Fruit fly (Drosophila melanogaster): ENCODE measurements around the gene CG34027.

Gene CG34027

dm6 chr3R:25080446-25080845 lies 28.4 kb downstream of the CG34027 start:
- TF ChIP-seq Dif (GFP tag; optimal IDR thresholded peaks at IDR 0.05; ENCODE audit: partially characterized antibody), result peak; percentile 40
- TF ChIP-seq h (GFP tag; optimal IDR thresholded peaks at IDR 0.05), result no peak
- TF ChIP-seq Hr83 (GFP tag; optimal IDR thresholded peaks at IDR 0.05; ENCODE audit: poor library complexity, severe bottlenecking), result peak; percentile 57
- no peak for TF ChIP-seq tai (GFP tag; optimal IDR thresholded peaks at IDR 0.05)
- no peak for TF ChIP-seq Abd-B (GFP tag; optimal IDR thresholded peaks at IDR 0.05)

DNA sequence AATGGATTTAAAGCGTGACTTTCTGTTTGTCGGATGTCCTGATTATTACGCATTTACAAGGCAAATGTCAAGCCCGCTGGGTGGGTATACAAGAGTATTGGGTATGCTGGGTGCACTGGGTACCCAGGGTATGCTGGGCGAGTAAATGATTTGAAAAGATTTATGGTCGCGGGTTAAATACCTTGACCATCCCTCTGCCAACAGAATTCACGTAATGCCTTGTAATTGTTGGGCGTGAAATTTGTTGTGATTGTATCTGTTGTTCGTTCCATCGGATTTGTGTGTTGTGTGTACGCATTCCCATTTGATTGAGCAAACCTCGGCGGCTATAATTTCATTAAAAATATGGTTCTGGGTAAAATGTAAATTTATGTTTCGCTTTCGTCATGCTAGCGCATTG lies 30.2 kb downstream of the CG34027 start:
- TF ChIP-seq dmrt93B (GFP tag; optimal IDR thresholded peaks at IDR 0.05) (no peak), Vsx2 (GFP tag; optimal IDR thresholded peaks at IDR 0.05; ENCODE audit: partially characterized antibody) (no peak), rgr (GFP tag; optimal IDR thresholded peaks at IDR 0.05) (no peak), usp (GFP tag; optimal IDR thresholded peaks at IDR 0.05) (no peak), Dif (GFP tag; optimal IDR thresholded peaks at IDR 0.05; ENCODE audit: partially characterized antibody) (no peak), jim (GFP tag; optimal IDR thresholded peaks at IDR 0.05) (no peak), Sp1 (GFP tag; optimal IDR thresholded peaks at IDR 0.05) (no peak), dl (GFP tag; optimal IDR thresholded peaks at IDR 0.05; ENCODE audit: insufficient read depth in 1 of 2, partially characterized antibody in 2 of 2) (no peak), Jra (GFP tag; optimal IDR thresholded peaks at IDR 0.05) (no peak), woc (GFP tag; optimal IDR thresholded peaks at IDR 0.05) (no peak), OdsH (GFP tag; optimal IDR thresholded peaks at IDR 0.05) (no peak), Abd-B (GFP tag; optimal IDR thresholded peaks at IDR 0.05) (no peak), foxo (GFP tag; optimal IDR thresholded peaks at IDR 0.05) (no peak)

DNA sequence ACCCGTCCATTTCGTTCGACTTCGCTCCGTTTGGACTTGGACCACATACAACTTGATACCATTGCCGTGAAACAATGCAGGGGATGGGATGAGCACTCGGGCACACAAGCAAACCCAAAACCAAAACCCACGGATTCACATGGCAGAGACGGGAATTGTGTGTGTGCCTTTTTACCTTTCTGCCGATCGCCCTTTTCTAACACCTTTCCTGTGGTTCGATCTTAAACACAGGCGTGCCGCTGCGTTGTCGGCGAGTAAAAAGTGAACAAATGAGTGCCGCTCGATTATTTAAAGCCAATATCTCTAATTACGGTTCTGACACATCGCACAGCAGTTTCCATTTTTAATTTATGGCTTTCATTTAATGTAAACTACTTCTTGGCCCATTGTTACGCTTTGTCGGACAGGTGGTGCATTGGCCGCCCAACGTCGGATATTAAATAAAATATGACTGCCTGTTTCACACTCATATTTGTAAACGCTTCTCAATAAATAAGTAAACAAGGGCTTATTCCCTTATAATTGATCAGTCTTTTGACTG lies 31.5 kb downstream of the CG34027 start:
- TF ChIP-seq Hnf4 (GFP tag; optimal IDR thresholded peaks at IDR 0.05) (no peak), Dif (GFP tag; optimal IDR thresholded peaks at IDR 0.05; ENCODE audit: partially characterized antibody) (no peak), fru (GFP tag; optimal IDR thresholded peaks at IDR 0.05) (no peak), woc (GFP tag; optimal IDR thresholded peaks at IDR 0.05) (no peak), pan (optimal IDR thresholded peaks at IDR 0.05) (no peak), ey (GFP tag; optimal IDR thresholded peaks at IDR 0.05) (no peak), tai (GFP tag; optimal IDR thresholded peaks at IDR 0.05) (no peak), dsf (GFP tag; optimal IDR thresholded peaks at IDR 0.05; ENCODE audit: borderline replicate concordance) (no peak), HLH106 (tag; optimal IDR thresholded peaks at IDR 0.05) (no peak), foxo (GFP tag; optimal IDR thresholded peaks at IDR 0.05) (no peak), rgr (GFP tag; optimal IDR thresholded peaks at IDR 0.05) (no peak), dl (GFP tag; optimal IDR thresholded peaks at IDR 0.05; ENCODE audit: insufficient read depth in 1 of 2, partially characterized antibody in 2 of 2) (no peak), N (GFP tag; optimal IDR thresholded peaks at IDR 0.05) (no peak), dmrt93B (GFP tag; optimal IDR thresholded peaks at IDR 0.05) (no peak), jim (GFP tag; optimal IDR thresholded peaks at IDR 0.05) (no peak)

- TF ChIP-seq OdsH (GFP tag; optimal IDR thresholded peaks at IDR 0.05) (peak; percentile 25), pan (optimal IDR thresholded peaks at IDR 0.05) (no peak), sage (GFP tag; optimal IDR thresholded peaks at IDR 0.05) (no peak), jim (GFP tag; optimal IDR thresholded peaks at IDR 0.05) (no peak), Abd-B (GFP tag; optimal IDR thresholded peaks at IDR 0.05) (no peak), Sp1 (GFP tag; optimal IDR thresholded peaks at IDR 0.05) (no peak), tai (GFP tag; optimal IDR thresholded peaks at IDR 0.05) (no peak), Dif (GFP tag; optimal IDR thresholded peaks at IDR 0.05; ENCODE audit: partially characterized antibody) (no peak), brk (GFP tag; optimal IDR thresholded peaks at IDR 0.05) (peak; percentile 73), ey (GFP tag; optimal IDR thresholded peaks at IDR 0.05) (no peak), dmrt93B (GFP tag; optimal IDR thresholded peaks at IDR 0.05) (no peak), HLH106 (tag; optimal IDR thresholded peaks at IDR 0.05) (peak; percentile 17), GATAd (GFP tag; optimal IDR thresholded peaks at IDR 0.05) (no peak), Hr83 (GFP tag; optimal IDR thresholded peaks at IDR 0.05; ENCODE audit: poor library complexity, severe bottlenecking) (no peak), CG32264 (GFP tag; optimal IDR thresholded peaks at IDR 0.05) (no peak), Rel (GFP tag; optimal IDR thresholded peaks at IDR 0.05) (no peak), Rel (tag; optimal IDR thresholded peaks at IDR 0.05) (peak; percentile 17), rgr (GFP tag; optimal IDR thresholded peaks at IDR 0.05) (no peak), foxo (GFP tag; optimal IDR thresholded peaks at IDR 0.05) (no peak), N (GFP tag; optimal IDR thresholded peaks at IDR 0.05) (no peak), CG9705 (GFP tag; optimal IDR thresholded peaks at IDR 0.05) (no peak), sv (GFP tag; optimal IDR thresholded peaks at IDR 0.05) (no peak), Myc (optimal IDR thresholded peaks at IDR 0.05) (peak; percentile 47), woc (GFP tag; optimal IDR thresholded peaks at IDR 0.05) (peak; percentile 55), Hnf4 (GFP tag; optimal IDR thresholded peaks at IDR 0.05) (peak; percentile 20), dsf (GFP tag; optimal IDR thresholded peaks at IDR 0.05; ENCODE audit: borderline replicate concordance) (no peak), Jra (GFP tag; optimal IDR thresholded peaks at IDR 0.05) (peak; percentile 13), fru (GFP tag; optimal IDR thresholded peaks at IDR 0.05) (no peak), dl (GFP tag; optimal IDR thresholded peaks at IDR 0.05; ENCODE audit: insufficient read depth in 1 of 2, partially characterized antibody in 2 of 2) (no peak)
Observed at dm6 chr3R:25074558-25074964, 34.3 kb downstream of the CG34027 start, which contains the start of the genes shams and CG11920. Gene shams, minus strand, starts transcription at chr3R:25074607. Gene CG11920, plus strand, starts transcription at chr3R:25074877.

All from whole organism, wandering third instar larva.